Worm (Caenorhabditis elegans) whole organism, L3 larva: ENCODE measurements around the gene F55C5.10.

Source experiments
- ZK546.5 ChIP-seq: sonication (generic microtip); optimal IDR thresholded peaks from 2 replicates; lab custom pipeline; 2017; ENCODE audit warnings: missing biosample characterization, missing genetic modification characterization
- ama-1 ChIP-seq: fragments of 150-350 bp; optimal IDR thresholded peaks from 2 replicates; lab custom pipeline; 2018
- mdl-1 ChIP-seq: fragments of 150-350 bp; optimal IDR thresholded peaks from 2 replicates; lab custom pipeline; 2014; ENCODE audit warnings: missing biosample characterization, missing genetic modification characterization
- unc-39 ChIP-seq: sonication (generic microtip); optimal IDR thresholded peaks from 4 replicates; lab custom pipeline; 2017; ENCODE audit warnings: missing biosample characterization, missing genetic modification characterization
- unc-62 ChIP-seq: fragments of 150-350 bp; sonication (generic microtip); optimal IDR thresholded peaks from 4 replicates; lab custom pipeline; 2014; ENCODE audit warnings: missing biosample characterization, missing genetic modification reagents, missing genetic modification characterization

- TF ChIP-seq ZK546.5 (tag; lab: Kevin White, UChicago) (no peak), ama-1 (lab: Kevin White, UChicago) (no peak), unc-62 (GFP tag; lab: Kevin White, UChicago) (no peak), unc-39 (tag; lab: Kevin White, UChicago) (no peak), mdl-1 (tag; lab: Kevin White, UChicago) (no peak)
Observed at ce11 chrV:12288577-12288976, 5.3 kb downstream of the F55C5.10 start, which contains the start of gene rskd-1.
